Worm (Caenorhabditis elegans): ENCODE measurements around the gene gst-17.

Gene gst-17

ce11 chrII:13585655-13586170, 44.9 kb downstream of the gst-17 start, which contains the start of gene Y48E1B.8:
Gene Y48E1B.8 (plus strand): TSS chrII:13585705.
- TF ChIP-seq lin-26 (GFP tag; IDR thresholded peaks at IDR 0.05), result no peak
- no peak for TF ChIP-seq dox-1 (GFP tag; IDR thresholded peaks at IDR 0.05)
- no peak for TF ChIP-seq snpc-3.4 (tag; optimal IDR thresholded peaks at IDR 0.05)
- peak; percentile 61 for TF ChIP-seq zfh-2 (GFP tag; conservative IDR thresholded peaks at IDR 0.05)
- TF ChIP-seq nfya-2 (GFP tag; IDR thresholded peaks at IDR 0.05), result no peak
- no peak for TF ChIP-seq Y95B8A.8 (GFP tag; IDR thresholded peaks at IDR 0.05)
- TF ChIP-seq lir-1 (GFP tag; conservative IDR thresholded peaks at IDR 0.05), result no peak
- TF ChIP-seq F55B11.4 (tag; optimal IDR thresholded peaks at IDR 0.05; ENCODE audit: borderline replicate concordance, insufficient read depth), result no peak
- no peak for TF ChIP-seq ztf-22 (GFP tag; optimal IDR thresholded peaks at IDR 0.05)
